Fruit fly (Drosophila melanogaster) S2 (cell line): ENCODE results near the gene Hyls1.

ENCODE experiments used
- CG8478 ChIP-seq: fragments of >200 bp; optimal IDR thresholded peaks from 2 replicates; lab custom pipeline; 2018
- CTCF ChIP-seq, 2 experiments: fragments of >200 bp; optimal IDR thresholded peaks; 2 replicates each; lab custom pipeline; 2018

DNA sequence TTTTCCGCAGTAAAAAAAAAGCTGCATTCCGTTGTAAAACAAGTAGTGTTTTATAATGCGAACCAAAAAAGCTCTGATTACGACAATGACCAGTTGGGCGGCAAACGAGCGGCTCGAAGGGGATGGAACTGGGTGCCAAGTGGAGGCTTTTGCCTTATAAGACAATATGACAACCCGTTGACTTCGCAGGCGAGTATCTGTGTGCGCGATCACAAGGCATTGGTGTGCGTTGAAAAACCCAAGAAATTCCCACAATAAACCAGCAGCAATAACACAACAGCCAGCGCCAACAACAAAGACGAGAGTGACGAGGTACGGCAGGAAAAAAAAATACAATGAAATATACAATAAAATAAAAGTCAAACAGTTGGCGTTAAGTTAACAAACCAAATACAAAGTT is 37.4 kb downstream of the Hyls1 start:
- no peak for TF ChIP-seq CG8478 (lab: Kevin White, UChicago)
- TF ChIP-seq CTCF (optimal IDR thresholded peaks at IDR 0.05; lab: Kevin White, UChicago), result no peak
